Worm (Caenorhabditis elegans) whole organism, mixed stage, embryonic: ENCODE measurements around the gene nhr-147.

ENCODE experiments used
- ceh-43 ChIP-seq: fragments of 200-800 bp; sonication (Bioruptor generic); optimal IDR thresholded peaks from 2 replicates; lab custom pipeline; 2018; ENCODE audit warnings: mild to moderate bottlenecking, missing genetic modification characterization, moderate library complexity, missing compliant biosample characterization
- elt-3 ChIP-seq: fragments of 150-350 bp; optimal IDR thresholded peaks from 2 replicates; lab custom pipeline; 2014; ENCODE audit warnings: missing biosample characterization, missing genetic modification characterization
- nhr-12 ChIP-seq: fragments of 150-350 bp; optimal IDR thresholded peaks from 2 replicates; lab custom pipeline; 2014; ENCODE audit warnings: missing biosample characterization, missing genetic modification characterization
- snpc-4 ChIP-seq: fragments of 150-350 bp; optimal IDR thresholded peaks from 2 replicates; lab custom pipeline; 2014; ENCODE audit warnings: missing biosample characterization, missing genetic modification characterization
- unc-62 ChIP-seq: fragments of 150-350 bp; optimal IDR thresholded peaks from 2 replicates; lab custom pipeline; 2014; ENCODE audit warnings: missing biosample characterization, missing genetic modification reagents, missing genetic modification characterization
- zip-8 ChIP-seq: fragments of 150-350 bp; optimal IDR thresholded peaks from 2 replicates; lab custom pipeline; 2014; ENCODE audit warnings: missing biosample characterization, missing genetic modification characterization

nhr-147 gene

DNA sequence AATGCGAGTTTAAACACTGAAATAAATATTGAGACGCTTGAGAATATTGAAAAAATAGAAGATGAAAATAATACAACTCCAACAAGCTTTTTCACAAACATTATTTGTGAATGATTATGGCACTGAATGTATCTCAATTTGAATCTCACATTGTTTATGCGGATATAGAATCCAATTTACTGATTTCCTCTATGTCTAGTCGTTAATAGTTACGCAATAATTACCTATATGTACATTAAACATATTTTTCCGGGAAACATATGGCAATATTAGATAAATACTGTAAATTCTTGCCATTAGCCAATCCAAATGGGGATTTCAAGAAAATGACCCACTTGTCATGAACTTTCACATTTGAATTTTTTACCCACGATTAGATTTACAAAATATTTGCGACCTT is 49.8 kb downstream of the nhr-147 start, which contains the start of gene srx-9:
TSS of gene srx-9 (minus strand) at position 101 of the 400 bp plus-strand sequence.
- TF ChIP-seq snpc-4 (tag; lab: Kevin White, UChicago) (no peak), zip-8 (tag; lab: Kevin White, UChicago) (peak; percentile 33), unc-62 (GFP tag; lab: Kevin White, UChicago) (no peak), ceh-43 (GFP tag; lab: Kevin White, UChicago) (no peak), elt-3 (tag; lab: Kevin White, UChicago) (no peak), nhr-12 (no peak)
- TF ChIP-seq, all 35 proteins: peak for 1
